Fruit fly (Drosophila melanogaster): ENCODE results near the gene Gtpx.

dm6 chr3L:3325925-3326903 is at the start of gene Gtpx:
- TF ChIP-seq fd96Ca (GFP tag; IDR thresholded peaks at IDR 0.05) (no peak), gl (tag; optimal IDR thresholded peaks at IDR 0.05) (peak; percentile 67), CG8301 (tag; optimal IDR thresholded peaks at IDR 0.05) (peak; percentile 24), CG15710 (tag; optimal IDR thresholded peaks at IDR 0.05) (no peak), Ets98B (GFP tag; IDR thresholded peaks at IDR 0.05) (peak; percentile 38; the same call in 1 of the 2 replicates), Snoo (tag; optimal IDR thresholded peaks at IDR 0.05) (peak; percentile 4), EcR (GFP tag; optimal IDR thresholded peaks at IDR 0.05) (no peak), CG4496 (GFP tag; IDR thresholded peaks at IDR 0.05) (peak; percentile 48; the same call in 2 of the 3 replicates), CG34367 (tag; optimal IDR thresholded peaks at IDR 0.05) (peak; percentile 40), CG14655 (GFP tag; optimal IDR thresholded peaks at IDR 0.05) (no peak)
